Worm (Caenorhabditis elegans): ENCODE data around the gene frk-1.
A peak's percentile ranks its signal among the peaks of the same experiment; 100 is the strongest.

frk-1 gene

ce11 chrIV:10067541-10067940, 24.6 kb downstream of the frk-1 start, which contains the start of gene cwn-2:
Gene cwn-2 (plus strand): TSS chrIV:10067816.
- TF ChIP-seq nhr-77 (tag; optimal IDR thresholded peaks at IDR 0.05), result no peak
- TF ChIP-seq ces-1 (GFP tag; optimal IDR thresholded peaks at IDR 0.05), result no peak
- no peak for TF ChIP-seq nhr-12 (tag; optimal IDR thresholded peaks at IDR 0.05)
- no peak for TF ChIP-seq fkh-8 (tag; optimal IDR thresholded peaks at IDR 0.05)
- TF ChIP-seq unc-98 (GFP tag; IDR thresholded peaks at IDR 0.05), result no peak
- TF ChIP-seq aly-2 (tag; optimal IDR thresholded peaks at IDR 0.05), result no peak
- peak; percentile 86 for TF ChIP-seq fkh-10 (GFP tag; optimal IDR thresholded peaks at IDR 0.05)
- no peak for TF ChIP-seq efl-1 (optimal IDR thresholded peaks at IDR 0.05)
- peak in 1 of 2 experiments; percentile 91 for TF ChIP-seq efl-1 (GFP tag; optimal IDR thresholded peaks at IDR 0.05 in 1 of 2)
- no peak for TF ChIP-seq lin-39 (tag; optimal IDR thresholded peaks at IDR 0.05)
- TF ChIP-seq snpc-4 (tag; optimal IDR thresholded peaks at IDR 0.05), result no peak

ce11 chrIV:10068266-10068665, 25.3 kb downstream of the frk-1 start:
- no peak for TF ChIP-seq egl-13 (tag; optimal IDR thresholded peaks at IDR 0.05)
- no peak for TF ChIP-seq snu-23 (GFP tag; optimal IDR thresholded peaks at IDR 0.05)
- no peak for TF ChIP-seq unc-86 (tag; optimal IDR thresholded peaks at IDR 0.05)
- no peak for TF ChIP-seq hpl-2 (GFP tag; optimal IDR thresholded peaks at IDR 0.05)
- TF ChIP-seq rnt-1 (tag; optimal IDR thresholded peaks at IDR 0.05), result no peak
- no peak for TF ChIP-seq lin-35 (GFP tag; optimal IDR thresholded peaks at IDR 0.05)
- TF ChIP-seq lin-39 (tag; optimal IDR thresholded peaks at IDR 0.05), result no peak
- no peak for TF ChIP-seq fos-1 (tag; optimal IDR thresholded peaks at IDR 0.05)
- TF ChIP-seq elt-2 (tag; optimal IDR thresholded peaks at IDR 0.05), result no peak
- no peak for TF ChIP-seq lir-3 (tag; optimal IDR thresholded peaks at IDR 0.05; ENCODE audit: poor library complexity)
- no peak for TF ChIP-seq nhr-76 (tag; optimal IDR thresholded peaks at IDR 0.05)
- no peak for TF ChIP-seq ets-5 (GFP tag; IDR thresholded peaks at IDR 0.05)
- TF ChIP-seq lin-14 (GFP tag; optimal IDR thresholded peaks at IDR 0.05), result no peak
- no peak for TF ChIP-seq nhr-84 (tag; optimal IDR thresholded peaks at IDR 0.05)
- TF ChIP-seq lin-13 (GFP tag; optimal IDR thresholded peaks at IDR 0.05), result no peak
- no peak for TF ChIP-seq tbx-2 (tag; optimal IDR thresholded peaks at IDR 0.05)
- TF ChIP-seq nhr-12 (tag; optimal IDR thresholded peaks at IDR 0.05), result no peak
- no peak for TF ChIP-seq zag-1 (tag; optimal IDR thresholded peaks at IDR 0.05)

DNA sequence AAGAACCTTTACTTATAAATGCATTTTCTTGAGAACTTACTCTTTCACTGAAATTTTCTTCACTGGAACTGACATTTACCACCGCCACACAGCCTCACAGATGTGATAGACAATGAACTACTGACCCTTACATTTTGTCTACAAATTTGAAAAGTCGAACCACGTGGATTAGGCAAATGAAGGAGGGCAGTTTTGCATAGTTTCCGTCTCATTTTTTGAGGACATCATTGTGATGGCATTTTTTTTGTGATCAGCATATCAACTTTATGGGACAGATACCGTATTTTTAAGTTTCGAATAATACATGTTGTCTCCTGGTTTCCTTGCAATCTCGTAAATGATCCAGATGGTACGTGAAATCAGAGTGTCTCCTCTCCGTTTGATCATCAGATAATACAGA, 29.5 kb downstream of the frk-1 start, which contains the start of gene W01B6.3:
TSS of gene W01B6.3 (minus strand) at position 101 of the 400 bp plus-strand sequence.
- no peak for TF ChIP-seq efl-1 (optimal IDR thresholded peaks at IDR 0.05)
- no peak for TF ChIP-seq efl-1 (GFP tag; optimal IDR thresholded peaks at IDR 0.05 in 1 of 2)
- TF ChIP-seq snpc-4 (tag; optimal IDR thresholded peaks at IDR 0.05), result no peak
- TF ChIP-seq nhr-19 (GFP tag; conservative IDR thresholded peaks at IDR 0.05), result no peak
- TF ChIP-seq hpl-2 (GFP tag; optimal IDR thresholded peaks at IDR 0.05), result no peak
- TF ChIP-seq nhr-28 (tag; optimal IDR thresholded peaks at IDR 0.05), result no peak
- TF ChIP-seq mep-1 (tag; optimal IDR thresholded peaks at IDR 0.05), result no peak
- TF ChIP-seq grh-1 (GFP tag; IDR thresholded peaks at IDR 0.05), result no peak
- TF ChIP-seq ceh-8 (GFP tag; optimal IDR thresholded peaks at IDR 0.05), result no peak
- TF ChIP-seq unc-62 (GFP tag; optimal IDR thresholded peaks at IDR 0.05), result no peak
- no peak for TF ChIP-seq nhr-11 (tag; optimal IDR thresholded peaks at IDR 0.05)
- no peak for TF ChIP-seq aly-2 (tag; optimal IDR thresholded peaks at IDR 0.05)
- TF ChIP-seq fkh-4 (tag; optimal IDR thresholded peaks at IDR 0.05; ENCODE audit: borderline replicate concordance), result no peak
- TF ChIP-seq nhr-20 (tag; optimal IDR thresholded peaks at IDR 0.05), result no peak
- TF ChIP-seq egl-27 (tag; optimal IDR thresholded peaks at IDR 0.05), result no peak

ce11 chrIV:10075034-10075510, 32.1 kb downstream of the frk-1 start, which contains the start of the genes ttbk-4 and W01B6.4:
Gene ttbk-4 (minus strand): TSS chrIV:10075134.
Gene W01B6.4 (plus strand): TSS chrIV:10075460.
- no peak for TF ChIP-seq hlh-17 (GFP tag; optimal IDR thresholded peaks at IDR 0.05; ENCODE audit: borderline replicate concordance)
- no peak for TF ChIP-seq lsy-2 (tag; optimal IDR thresholded peaks at IDR 0.05)
- no peak for TF ChIP-seq sox-4 (tag; optimal IDR thresholded peaks at IDR 0.05)
- TF ChIP-seq aha-1 (tag; optimal IDR thresholded peaks at IDR 0.05), result no peak
- no peak for TF ChIP-seq fkh-10 (GFP tag; optimal IDR thresholded peaks at IDR 0.05)
- TF ChIP-seq snpc-4 (tag; optimal IDR thresholded peaks at IDR 0.05), result no peak
- TF ChIP-seq xbp-1 (tag; optimal IDR thresholded peaks at IDR 0.05), result no peak
- no peak for TF ChIP-seq nhr-77 (tag; optimal IDR thresholded peaks at IDR 0.05)
- no peak for TF ChIP-seq C34B4.2 (tag; optimal IDR thresholded peaks at IDR 0.05)
- TF ChIP-seq mef-2 (tag; optimal IDR thresholded peaks at IDR 0.05), result no peak
- no peak for TF ChIP-seq ceh-82 (tag; optimal IDR thresholded peaks at IDR 0.05)
- no peak for TF ChIP-seq hlh-4 (tag; optimal IDR thresholded peaks at IDR 0.05)
- TF ChIP-seq F16B12.6 (tag; optimal IDR thresholded peaks at IDR 0.05), result no peak
- TF ChIP-seq hpl-2 (GFP tag; optimal IDR thresholded peaks at IDR 0.05), result no peak
